Worm (Caenorhabditis elegans) whole organism, L1 larva: ENCODE results near the gene C14F11.4.

Experiments used
- blmp-1 ChIP-seq: fragments of 150-350 bp; optimal IDR thresholded peaks from 2 replicates; lab custom pipeline; 2014; ENCODE audit warnings: missing biosample characterization, missing genetic modification characterization
- elt-3 ChIP-seq, 6 experiments: fragments of 150-350 bp in 1 of 6; sonication (generic microtip); optimal IDR thresholded peaks; 2 replicates each; lab custom pipeline; 2017 to 2018; ENCODE audit warnings: missing biosample characterization in 6 of 6, missing genetic modification characterization in 6 of 6, inconsistent platforms in 1 of 6
- fos-1 ChIP-seq: fragments of 150-350 bp; optimal IDR thresholded peaks from 2 replicates; lab custom pipeline; 2014; ENCODE audit warnings: missing biosample characterization, missing genetic modification characterization
- lin-39 ChIP-seq: fragments of 150-350 bp; optimal IDR thresholded peaks from 2 replicates; lab custom pipeline; 2014; ENCODE audit warnings: missing biosample characterization, missing genetic modification reagents, missing genetic modification characterization
- nhr-11 ChIP-seq: fragments of 150-350 bp; optimal IDR thresholded peaks from 2 replicates; lab custom pipeline; 2014; ENCODE audit warnings: missing biosample characterization, missing genetic modification characterization
- nhr-19 ChIP-seq: fragments of 200-800 bp; sonication (Bioruptor generic); conservative IDR thresholded peaks from 2 replicates; pipeline ENCODE4 v1.3.6; 2022; ENCODE audit warnings: missing genetic modification characterization, missing compliant biosample characterization
- nhr-237 ChIP-seq: fragments of 150-350 bp; optimal IDR thresholded peaks from 2 replicates; lab custom pipeline; 2014; ENCODE audit warnings: missing biosample characterization, missing genetic modification characterization
- nhr-76 ChIP-seq: sonication (generic microtip); optimal IDR thresholded peaks from 2 replicates; lab custom pipeline; 2017; ENCODE audit warnings: missing biosample characterization, missing genetic modification characterization
- snpc-4 ChIP-seq: fragments of 150-350 bp; optimal IDR thresholded peaks from 2 replicates; lab custom pipeline; 2014; ENCODE audit warnings: missing biosample characterization, missing genetic modification characterization
- tbx-2 ChIP-seq: sonication (generic microtip); optimal IDR thresholded peaks from 2 replicates; lab custom pipeline; 2016; ENCODE audit warnings: missing genetic modification characterization, missing compliant biosample characterization

DNA sequence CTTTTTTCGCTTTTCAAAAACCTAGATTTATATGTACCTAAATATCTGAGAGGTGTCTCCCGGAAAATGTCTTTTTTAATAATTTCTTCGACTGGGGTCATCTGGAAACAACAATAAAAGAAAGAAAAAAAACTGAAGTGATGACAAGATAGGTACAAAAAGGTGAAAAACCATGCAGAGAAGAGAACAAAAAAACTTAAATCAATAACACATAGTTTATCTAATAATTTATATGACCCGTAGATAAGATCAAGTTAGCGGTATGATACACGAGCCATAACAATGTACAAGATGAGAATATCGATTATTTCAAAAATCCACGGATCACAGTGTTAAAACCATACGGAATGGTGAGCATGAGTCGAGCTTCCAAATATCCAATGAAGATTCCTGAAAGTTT lies 26.5 kb downstream of the C14F11.4 start, which contains the start of gene mtp-18:
- no peak for TF ChIP-seq blmp-1 (tag; lab: Kevin White, UChicago)
- no peak for TF ChIP-seq fos-1 (tag; lab: Kevin White, UChicago)
- TF ChIP-seq nhr-76: no peak
- TF ChIP-seq snpc-4 (tag; lab: Kevin White, UChicago): no peak
- TF ChIP-seq nhr-19 (GFP tag; lab: Robert Waterston, UW): no peak
- no peak for TF ChIP-seq nhr-11
- no peak for TF ChIP-seq lin-39 (tag; lab: Kevin White, UChicago)
- no peak for TF ChIP-seq elt-3 (tag; optimal IDR thresholded peaks at IDR 0.05; lab: Kevin White, UChicago)
- no peak for TF ChIP-seq nhr-237
- TF ChIP-seq tbx-2 (tag; lab: Kevin White, UChicago): no peak
